Worm (Caenorhabditis elegans) whole organism, mixed stage, embryonic: ENCODE measurements around the gene F59A7.14.

Experiments
- lsy-2 ChIP-seq: fragments of 150-350 bp; optimal IDR thresholded peaks from 2 replicates; lab custom pipeline; 2014; ENCODE audit warnings: missing biosample characterization, missing genetic modification characterization
- mep-1 ChIP-seq: fragments of 150-350 bp; optimal IDR thresholded peaks from 2 replicates; lab custom pipeline; 2017; ENCODE audit warnings: missing biosample characterization, missing genetic modification reagents, missing genetic modification characterization, inconsistent platforms
- zip-8 ChIP-seq: fragments of 150-350 bp; optimal IDR thresholded peaks from 2 replicates; lab custom pipeline; 2014; ENCODE audit warnings: missing biosample characterization, missing genetic modification characterization

DNA sequence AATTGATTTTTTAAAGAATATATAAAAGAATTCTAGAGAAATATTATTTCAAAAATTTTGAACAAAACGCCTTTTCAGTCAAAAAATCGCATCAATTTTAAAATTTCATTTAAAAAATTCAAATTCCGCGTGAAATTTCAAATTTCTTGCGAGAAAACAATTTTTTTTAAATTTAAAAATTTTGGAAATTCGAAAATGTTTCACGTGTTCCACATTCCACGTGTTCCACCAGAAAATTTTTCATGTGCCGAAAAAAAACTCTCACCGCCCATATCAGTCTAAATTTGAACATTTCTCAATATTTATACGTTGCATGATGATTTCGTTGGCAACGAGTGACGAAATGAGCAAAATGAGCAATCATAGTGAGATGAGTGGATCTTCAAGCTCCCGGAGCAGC lies 43.7 kb upstream of the F59A7.14 start, which contains the start of gene fbxa-201:
- no peak for TF ChIP-seq zip-8
- no peak for TF ChIP-seq mep-1 (tag; lab: Kevin White, UChicago)
- TF ChIP-seq lsy-2 (tag; lab: Kevin White, UChicago) = no peak
